Fruit fly (Drosophila melanogaster): ENCODE measurements around the gene teq.

teq gene

dm6 chr3L:9119564-9119963 is 45.1 kb downstream of the teq start:
- TF ChIP-seq Pif1A (GFP tag; optimal IDR thresholded peaks at IDR 0.05) (no peak), fd96Ca (GFP tag; IDR thresholded peaks at IDR 0.05) (0 out of 3 replicates have a peak, but pooled peaks have one; percentile 6), CG32121 (GFP tag; IDR thresholded peaks at IDR 0.05) (peak; percentile 51; the same call in 1 of the 2 replicates), gl (tag; optimal IDR thresholded peaks at IDR 0.05) (no peak), Ets98B (GFP tag; IDR thresholded peaks at IDR 0.05) (peak; percentile 11; the same call in 1 of the 2 replicates)

- TF ChIP-seq Pif1B (GFP tag; optimal IDR thresholded peaks at IDR 0.05) (no peak), CG13204 (GFP tag; optimal IDR thresholded peaks at IDR 0.05) (no peak), EcR (GFP tag; optimal IDR thresholded peaks at IDR 0.05) (no peak)
Observed at dm6 chr3L:9121289-9121688, 46.8 kb downstream of the teq start.

- no peak for TF ChIP-seq CG8301 (tag; optimal IDR thresholded peaks at IDR 0.05)
- TF ChIP-seq gl (tag; optimal IDR thresholded peaks at IDR 0.05): no peak
- TF ChIP-seq CG12605 (GFP tag; IDR thresholded peaks at IDR 0.05): no peak; the same call in 1 of the 2 replicates
- TF ChIP-seq Pif1B (GFP tag; optimal IDR thresholded peaks at IDR 0.05): no peak
- no peak; the same call in 1 of the 2 replicates for TF ChIP-seq CG32121 (GFP tag; IDR thresholded peaks at IDR 0.05)
- TF ChIP-seq Snoo (tag; optimal IDR thresholded peaks at IDR 0.05): no peak
- TF ChIP-seq CG13204 (GFP tag; optimal IDR thresholded peaks at IDR 0.05): no peak
- TF ChIP-seq Ets98B (GFP tag; IDR thresholded peaks at IDR 0.05): peak; percentile 25; the same call in 1 of the 2 replicates
Observed at dm6 chr3L:9124923-9125260, 50.4 kb downstream of the teq start.

dm6 chr3L:9125261-9126020 is 51.0 kb downstream of the teq start:
- TF ChIP-seq Ets98B (GFP tag; IDR thresholded peaks at IDR 0.05) (peak; percentile 30; the same call in 1 of the 2 replicates), CG4496 (GFP tag; IDR thresholded peaks at IDR 0.05) (0 out of 3 replicates have a peak, but pooled peaks have one; percentile 10), fd96Ca (GFP tag; IDR thresholded peaks at IDR 0.05) (peak; percentile 53), Snoo (tag; optimal IDR thresholded peaks at IDR 0.05) (no peak), D1 (tag; optimal IDR thresholded peaks at IDR 0.05) (no peak)

- no peak for TF ChIP-seq CG14655 (GFP tag; optimal IDR thresholded peaks at IDR 0.05)
- no peak for TF ChIP-seq Pif1B (GFP tag; optimal IDR thresholded peaks at IDR 0.05)
- no peak for TF ChIP-seq fd96Ca (GFP tag; IDR thresholded peaks at IDR 0.05)
- no peak for TF ChIP-seq CG34367 (tag; optimal IDR thresholded peaks at IDR 0.05)
- no peak for TF ChIP-seq CG10348 (GFP tag; IDR thresholded peaks at IDR 0.05)
- no peak for TF ChIP-seq Snoo (tag; optimal IDR thresholded peaks at IDR 0.05)
Observed at dm6 chr3L:9126021-9126811, 51.8 kb downstream of the teq start.

- no peak for TF ChIP-seq EcR (GFP tag; optimal IDR thresholded peaks at IDR 0.05)
- no peak for TF ChIP-seq CG12605 (GFP tag; IDR thresholded peaks at IDR 0.05)
- TF ChIP-seq CG32121 (GFP tag; IDR thresholded peaks at IDR 0.05): 0 out of 2 replicates have a peak, but pooled peaks have one; percentile 26
- TF ChIP-seq Ets98B (GFP tag; IDR thresholded peaks at IDR 0.05): no peak
- TF ChIP-seq CG8159 (tag; optimal IDR thresholded peaks at IDR 0.05): peak; percentile 45
- no peak for TF ChIP-seq Pif1B (GFP tag; optimal IDR thresholded peaks at IDR 0.05)
- TF ChIP-seq Snoo (tag; optimal IDR thresholded peaks at IDR 0.05): no peak
- peak; percentile 11 for TF ChIP-seq CG17806 (tag; optimal IDR thresholded peaks at IDR 0.05)
- TF ChIP-seq CG13204 (GFP tag; optimal IDR thresholded peaks at IDR 0.05): no peak
- no peak for TF ChIP-seq fd96Ca (GFP tag; IDR thresholded peaks at IDR 0.05)
- peak; percentile 51 for TF ChIP-seq CG8301 (tag; optimal IDR thresholded peaks at IDR 0.05)
- no peak for TF ChIP-seq Pif1A (GFP tag; optimal IDR thresholded peaks at IDR 0.05)
- no peak for TF ChIP-seq rn (GFP tag; IDR thresholded peaks at IDR 0.05)
- TF ChIP-seq gl (tag; optimal IDR thresholded peaks at IDR 0.05): no peak
- no peak for TF ChIP-seq CG4496 (GFP tag; IDR thresholded peaks at IDR 0.05)
- TF ChIP-seq CG14655 (GFP tag; optimal IDR thresholded peaks at IDR 0.05): peak; percentile 57
- peak; percentile 24 for TF ChIP-seq CG15710 (tag; optimal IDR thresholded peaks at IDR 0.05)
- no peak for TF ChIP-seq CG10348 (GFP tag; IDR thresholded peaks at IDR 0.05)
- TF ChIP-seq D1 (tag; optimal IDR thresholded peaks at IDR 0.05): no peak
- TF ChIP-seq CG34367 (tag; optimal IDR thresholded peaks at IDR 0.05): no peak
- peak; percentile 15 for TF ChIP-seq CG9948 (tag; optimal IDR thresholded peaks at IDR 0.05)
Observed at dm6 chr3L:9126888-9127689, 52.6 kb downstream of the teq start.
